Worm (Caenorhabditis elegans) whole organism, L3 larva: Measurements from ENCODE around the gene mpst-1.
A peak's percentile ranks its signal among the peaks of the same experiment; 100 is the strongest.

Experiments
- ceh-28 ChIP-seq: fragments of 150-350 bp; optimal IDR thresholded peaks from 2 replicates; lab custom pipeline; 2014; ENCODE audit warnings: missing biosample characterization, missing genetic modification reagents, missing genetic modification characterization
- jun-1 ChIP-seq: fragments of 150-350 bp; optimal IDR thresholded peaks from 2 replicates; lab custom pipeline; 2014; ENCODE audit warnings: missing biosample characterization, missing genetic modification reagents, missing genetic modification characterization
- skn-1 ChIP-seq: fragments of 150-350 bp; optimal IDR thresholded peaks from 2 replicates; lab custom pipeline; 2014; ENCODE audit warnings: missing biosample characterization, missing genetic modification characterization
- unc-62 ChIP-seq: fragments of 150-350 bp; sonication (generic microtip); optimal IDR thresholded peaks from 4 replicates; lab custom pipeline; 2014; ENCODE audit warnings: missing biosample characterization, missing genetic modification reagents, missing genetic modification characterization

- TF ChIP-seq unc-62 (GFP tag; lab: Kevin White, UChicago) (peak; percentile 89), jun-1 (tag; lab: Kevin White, UChicago) (no peak), skn-1 (no peak), ceh-28 (no peak)
These were observed 47.1 kb downstream of the mpst-1 start for ce11 chrV:11779810-11780209.
